Worm (Caenorhabditis elegans): ENCODE results near the gene tric-1B.1.

- TF ChIP-seq ama-1 (optimal IDR thresholded peaks at IDR 0.05) (no peak), scrt-1 (GFP tag; IDR thresholded peaks at IDR 0.05) (no peak), F13C5.2 (tag; optimal IDR thresholded peaks at IDR 0.05) (no peak), ceh-36 (tag; optimal IDR thresholded peaks at IDR 0.05) (no peak), sea-1 (GFP tag; conservative IDR thresholded peaks at IDR 0.05) (no peak), hmbx-1 (tag; optimal IDR thresholded peaks at IDR 0.05) (no peak)
Measured at ce11 chrII:12208741-12209140, 57.3 kb downstream of the tric-1B.1 start.

All from whole organism, early embryonic.